Worm (Caenorhabditis elegans): Measurements from ENCODE around the gene gbb-1.
A peak's percentile ranks its signal among the peaks of the same experiment; 100 is the strongest.

Gene gbb-1

DNA sequence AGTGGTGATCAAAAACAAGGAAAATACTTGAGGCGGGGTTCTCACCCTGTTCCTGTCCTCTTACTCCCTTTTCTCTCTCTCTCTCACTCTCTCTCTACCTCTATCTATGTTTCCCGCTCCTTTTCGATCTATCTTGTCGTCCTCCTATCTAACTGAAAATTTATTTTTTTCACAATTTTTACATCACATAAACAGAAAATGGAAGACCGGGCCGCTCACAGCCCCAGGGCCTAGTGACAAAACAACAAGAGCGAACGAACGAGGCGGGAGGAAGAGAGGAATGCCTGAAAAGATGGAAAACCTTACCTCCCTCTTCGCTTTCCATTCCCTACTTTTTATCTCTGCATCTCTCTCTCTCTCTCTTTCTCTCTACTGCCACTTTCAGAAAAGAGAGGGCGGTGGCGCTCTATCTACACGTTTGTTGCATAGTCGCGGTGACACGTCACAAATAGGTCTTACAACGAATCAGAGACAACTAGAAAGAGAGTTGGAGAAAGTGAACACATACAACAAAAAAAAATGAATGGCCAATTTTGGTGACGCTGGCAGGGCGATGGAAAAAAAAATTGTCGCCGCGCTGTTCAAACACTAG, 13.2 kb downstream of the gbb-1 start (continued):
- TF ChIP-seq let-607 (tag; optimal IDR thresholded peaks at IDR 0.05) = peak; percentile 49 to 58
- TF ChIP-seq egl-18 (GFP tag; IDR thresholded peaks at IDR 0.05) = no peak
- no peak for TF ChIP-seq D2030.7 (GFP tag; IDR thresholded peaks at IDR 0.05)
- peak; percentile 44 for TF ChIP-seq mel-28 (tag; optimal IDR thresholded peaks at IDR 0.05; ENCODE audit: borderline replicate concordance)
- no peak for TF ChIP-seq F57A8.1 (GFP tag; optimal IDR thresholded peaks at IDR 0.05)
- TF ChIP-seq attf-3 (GFP tag; conservative IDR thresholded peaks at IDR 0.05) = no peak

DNA sequence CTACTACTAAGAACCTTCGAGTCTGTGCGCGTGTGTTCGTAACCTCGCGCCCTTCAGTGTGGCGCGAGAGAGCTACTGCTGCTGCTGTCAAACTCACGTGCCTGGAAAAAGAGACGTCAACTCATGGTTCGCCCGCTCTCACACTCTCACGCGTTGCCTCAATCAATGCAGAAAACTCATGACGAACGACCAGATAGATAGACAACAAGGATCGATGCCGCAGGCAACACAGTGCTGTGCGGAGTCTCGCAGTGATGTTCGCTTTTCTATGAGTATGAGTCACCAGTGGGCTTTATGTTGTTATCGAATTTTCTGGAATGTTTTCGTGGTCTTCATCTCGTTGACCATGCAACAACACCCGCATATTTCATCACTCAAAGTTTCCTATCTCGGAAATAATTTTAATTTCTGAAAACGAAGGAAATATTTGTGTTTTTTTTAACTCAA, 13.8 kb downstream of the gbb-1 start:
- TF ChIP-seq bed-1 (GFP tag; IDR thresholded peaks at IDR 0.05) = 0 out of 2 replicates have a peak, but pooled peaks have one; percentile 72
- TF ChIP-seq him-1 (tag; optimal IDR thresholded peaks at IDR 0.05) = no peak
- no peak for TF ChIP-seq F22D6.2 (tag; optimal IDR thresholded peaks at IDR 0.05)
- TF ChIP-seq madf-8 (GFP tag; conservative IDR thresholded peaks at IDR 0.05) = no peak
- TF ChIP-seq hlh-12 (tag; optimal IDR thresholded peaks at IDR 0.05) = no peak
- TF ChIP-seq egrh-3 (GFP tag; IDR thresholded peaks at IDR 0.05) = peak; percentile 61; the same call in 1 of the 2 replicates
- no peak for TF ChIP-seq snpc-1.3 (tag; optimal IDR thresholded peaks at IDR 0.05; ENCODE audit: insufficient read depth)
- peak; percentile 62 for TF ChIP-seq cebp-1 (GFP tag; IDR thresholded peaks at IDR 0.05)
- TF ChIP-seq cebp-1 (tag; optimal IDR thresholded peaks at IDR 0.05) = peak; percentile 92
- TF ChIP-seq nfya-2 (GFP tag; IDR thresholded peaks at IDR 0.05) = no peak
- TF ChIP-seq lsl-1 (GFP tag; optimal IDR thresholded peaks at IDR 0.05) = no peak
- peak; percentile 88 for TF ChIP-seq B0336.3 (GFP tag; IDR thresholded peaks at IDR 0.05)
- TF ChIP-seq lin-26 (GFP tag; IDR thresholded peaks at IDR 0.05) = peak; percentile 80
- peak; percentile 86 for TF ChIP-seq lin-40 (tag; optimal IDR thresholded peaks at IDR 0.05)
- TF ChIP-seq athp-1 (tag; optimal IDR thresholded peaks at IDR 0.05) = peak; percentile 66
- no peak for TF ChIP-seq aptf-2 (GFP tag; conservative IDR thresholded peaks at IDR 0.05)
- peak; percentile 92 for TF ChIP-seq ekl-4 (GFP tag; IDR thresholded peaks at IDR 0.05)
- TF ChIP-seq ceh-27 (GFP tag; optimal IDR thresholded peaks at IDR 0.05) = peak; percentile 75
- TF ChIP-seq ceh-100 (GFP tag; IDR thresholded peaks at IDR 0.05) = no peak
- TF ChIP-seq K12H6.12 (tag; optimal IDR thresholded peaks at IDR 0.05) = peak; percentile 91
- TF ChIP-seq lir-1 (GFP tag; conservative IDR thresholded peaks at IDR 0.05) = peak; percentile 78
- TF ChIP-seq hsf-1 (GFP tag; IDR thresholded peaks at IDR 0.05) = peak; percentile 91
- TF ChIP-seq Y67H2A.10 (GFP tag; conservative IDR thresholded peaks at IDR 0.05) = peak; percentile 79
- no peak for TF ChIP-seq F49E8.2 (tag; optimal IDR thresholded peaks at IDR 0.05; ENCODE audit: insufficient read depth)
- TF ChIP-seq tlf-1 (GFP tag; optimal IDR thresholded peaks at IDR 0.05) = peak; percentile 86
- no peak for TF ChIP-seq F57C9.4 (tag; optimal IDR thresholded peaks at IDR 0.05)
- TF ChIP-seq nhr-179 (tag; optimal IDR thresholded peaks at IDR 0.05) = no peak
- no peak for TF ChIP-seq Y53F4B.3 (GFP tag; IDR thresholded peaks at IDR 0.05)
- TF ChIP-seq sptf-2 (GFP tag; optimal IDR thresholded peaks at IDR 0.05) = no peak
- TF ChIP-seq nhr-120 (GFP tag; IDR thresholded peaks at IDR 0.05) = 0 out of 2 replicates have a peak, but pooled peaks have one; percentile 80
- no peak for TF ChIP-seq B0261.1 (tag; optimal IDR thresholded peaks at IDR 0.05)
- peak; percentile 53 for TF ChIP-seq ZK185.1 (tag; optimal IDR thresholded peaks at IDR 0.05; ENCODE audit: poor library complexity, severe bottlenecking)
- TF ChIP-seq hlh-26 (GFP tag; conservative IDR thresholded peaks at IDR 0.05) = no peak
- peak; percentile 94 for TF ChIP-seq atf-7 (tag; optimal IDR thresholded peaks at IDR 0.05)
- TF ChIP-seq unc-62 (GFP tag; optimal IDR thresholded peaks at IDR 0.05) = peak; percentile 91
- no peak; the same call in 1 of the 2 replicates for TF ChIP-seq ceh-40 (GFP tag; IDR thresholded peaks at IDR 0.05)
- peak; percentile 75 for TF ChIP-seq dox-1 (GFP tag; IDR thresholded peaks at IDR 0.05)
- peak; percentile 55 for TF ChIP-seq rcor-1 (GFP tag; IDR thresholded peaks at IDR 0.05)
- TF ChIP-seq hrde-1 (tag; optimal IDR thresholded peaks at IDR 0.05; ENCODE audit: borderline replicate concordance) = no peak
- TF ChIP-seq akir-1 (GFP tag; optimal IDR thresholded peaks at IDR 0.05) = no peak
